Worm (Caenorhabditis elegans): Measurements from ENCODE around the gene met-2.
"Not testable (repeated sequence)": the region's sequence is repeated elsewhere in the genome, so short reads cannot be mapped to it uniquely, and the experiment has no call there.

met-2 gene

DNA sequence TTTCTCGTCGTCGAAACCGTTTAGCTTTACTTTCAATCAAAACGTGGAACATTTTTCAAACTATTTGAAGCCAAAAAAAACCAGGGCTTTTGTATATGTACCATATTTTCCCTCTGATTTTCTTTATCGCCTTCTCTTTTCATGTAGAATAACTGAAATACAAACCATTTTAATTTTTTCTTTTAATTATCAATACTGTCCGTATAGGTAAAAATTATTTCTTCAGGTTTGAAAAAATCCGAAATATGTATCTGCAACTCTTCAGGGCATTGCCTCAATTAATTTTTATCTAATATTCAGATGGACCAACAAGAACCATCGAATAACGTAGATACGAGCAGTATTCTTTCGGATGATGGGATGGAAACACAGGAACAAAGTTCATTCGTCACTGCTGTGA is at the start of gene met-2:
Gene met-2 (plus strand): TSS at position 301 of the 400 bp plus-strand sequence.
- TF ChIP-seq tra-4 (tag; optimal IDR thresholded peaks at IDR 0.05) (no peak), ets-7 (tag; optimal IDR thresholded peaks at IDR 0.05) (no peak), tbx-11 (GFP tag; IDR thresholded peaks at IDR 0.05) (no peak), F13C5.2 (tag; optimal IDR thresholded peaks at IDR 0.05) (no peak), sea-1 (GFP tag; conservative IDR thresholded peaks at IDR 0.05) (no peak), hmg-4 (GFP tag; optimal IDR thresholded peaks at IDR 0.05) (no peak), pes-1 (GFP tag; IDR thresholded peaks at IDR 0.05) (no peak), aly-1 (tag; optimal IDR thresholded peaks at IDR 0.05) (no peak), flt-1 (GFP tag; IDR thresholded peaks at IDR 0.05) (no peak), ama-1 (optimal IDR thresholded peaks at IDR 0.05) (no peak), tbx-37 (GFP tag; conservative IDR thresholded peaks at IDR 0.05) (no peak), hnd-1 (tag; optimal IDR thresholded peaks at IDR 0.05) (no peak)

DNA sequence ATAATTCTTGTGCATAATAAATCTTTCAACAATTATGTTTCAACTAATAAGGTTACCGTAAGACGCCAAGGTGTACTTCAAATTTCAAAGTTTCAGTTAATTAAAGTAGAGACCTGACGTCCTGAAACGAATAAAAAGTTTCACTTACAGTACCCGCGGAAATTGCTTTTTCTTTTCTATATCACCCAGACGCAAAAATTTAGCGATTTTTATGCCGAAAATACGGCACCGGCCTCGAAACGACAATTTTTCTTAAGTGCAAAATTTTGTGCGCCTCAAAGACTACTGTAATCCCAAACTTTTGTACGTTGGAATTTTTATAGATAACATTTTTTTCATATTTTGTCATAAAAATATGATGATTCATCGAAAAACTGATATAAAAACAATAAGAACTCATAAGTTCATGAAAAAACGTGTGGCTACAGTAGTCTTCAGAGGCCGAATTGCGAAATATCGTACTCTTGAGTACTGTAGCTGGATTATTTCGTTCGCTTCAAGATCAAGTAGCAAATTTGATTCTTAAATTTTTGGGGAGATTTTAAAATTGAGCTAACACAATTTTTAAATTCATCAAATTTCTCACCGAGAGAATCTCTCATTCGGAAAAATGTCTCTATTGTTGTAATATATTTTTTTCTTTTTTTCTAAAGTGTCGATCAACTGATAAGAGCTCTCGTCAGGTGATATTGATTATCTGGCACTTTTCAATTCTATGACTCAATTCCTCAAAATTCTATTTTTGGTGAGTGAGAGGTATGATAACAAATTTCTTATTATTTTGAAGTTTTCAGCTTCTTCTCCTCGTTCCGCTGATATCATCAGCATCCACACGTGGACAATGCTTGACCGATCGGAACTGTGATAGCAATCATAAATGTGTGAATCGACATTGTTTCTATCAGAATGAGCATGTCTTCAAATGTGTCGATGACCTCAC is 49.3 kb upstream of the met-2 start, which contains the start of gene ZC262.13:
Gene ZC262.13 (plus strand): TSS at position 641 of the 940 bp plus-strand sequence.
- no peak for TF ChIP-seq B0310.2 (tag; optimal IDR thresholded peaks at IDR 0.05)
- no peak for TF ChIP-seq ceh-36 (tag; optimal IDR thresholded peaks at IDR 0.05)
- TF ChIP-seq ets-7 (tag; optimal IDR thresholded peaks at IDR 0.05): no peak
- TF ChIP-seq tra-4 (tag; optimal IDR thresholded peaks at IDR 0.05): no peak
- TF ChIP-seq scrt-1 (GFP tag; IDR thresholded peaks at IDR 0.05): no peak
- TF ChIP-seq hmbx-1 (tag; optimal IDR thresholded peaks at IDR 0.05): no peak
- no peak for TF ChIP-seq sea-1 (GFP tag; conservative IDR thresholded peaks at IDR 0.05)
- TF ChIP-seq hmg-4 (GFP tag; optimal IDR thresholded peaks at IDR 0.05): no peak
- no peak for TF ChIP-seq tbx-11 (GFP tag; IDR thresholded peaks at IDR 0.05)
- no peak for TF ChIP-seq tbx-37 (GFP tag; conservative IDR thresholded peaks at IDR 0.05)
- TF ChIP-seq hnd-1 (tag; optimal IDR thresholded peaks at IDR 0.05): no peak
- no peak for TF ChIP-seq flt-1 (GFP tag; IDR thresholded peaks at IDR 0.05)
- no peak for TF ChIP-seq F13C5.2 (tag; optimal IDR thresholded peaks at IDR 0.05)
- no peak for TF ChIP-seq pes-1 (GFP tag; IDR thresholded peaks at IDR 0.05)
- TF ChIP-seq ceh-13 (GFP tag; optimal IDR thresholded peaks at IDR 0.05): no peak

DNA sequence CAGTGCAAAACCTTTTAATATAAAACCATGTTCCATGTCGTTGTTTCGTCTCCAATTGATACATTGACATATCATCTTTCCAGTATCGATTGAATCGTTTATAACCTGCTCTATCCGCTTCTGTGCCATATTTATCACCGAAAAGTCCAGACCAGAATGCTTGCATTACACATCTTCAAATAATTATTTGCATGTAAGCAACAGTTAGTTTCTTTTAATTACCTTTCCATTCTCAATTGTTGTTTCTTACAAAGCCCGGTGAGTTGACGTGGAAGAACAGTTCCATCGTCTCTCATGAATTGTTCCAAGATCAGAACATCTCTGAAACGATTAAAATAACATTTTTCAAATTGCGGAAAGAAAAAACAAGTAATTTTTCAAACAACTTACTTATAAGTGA is 43.9 kb upstream of the met-2 start, which contains the start of gene iglr-2:
Gene iglr-2 (minus strand): TSS at position 101 of the 400 bp plus-strand sequence.
- TF ChIP-seq scrt-1 (GFP tag; IDR thresholded peaks at IDR 0.05): no peak
- no peak for TF ChIP-seq ceh-13 (GFP tag; optimal IDR thresholded peaks at IDR 0.05)
- TF ChIP-seq ama-1 (optimal IDR thresholded peaks at IDR 0.05): no peak
- no peak for TF ChIP-seq ets-7 (tag; optimal IDR thresholded peaks at IDR 0.05)
- TF ChIP-seq ceh-36 (tag; optimal IDR thresholded peaks at IDR 0.05): no peak
- TF ChIP-seq F13C5.2 (tag; optimal IDR thresholded peaks at IDR 0.05): no peak
- no peak for TF ChIP-seq aly-1 (tag; optimal IDR thresholded peaks at IDR 0.05)
- TF ChIP-seq flt-1 (GFP tag; IDR thresholded peaks at IDR 0.05): no peak
- no peak for TF ChIP-seq B0310.2 (tag; optimal IDR thresholded peaks at IDR 0.05)
- no peak for TF ChIP-seq pes-1 (GFP tag; IDR thresholded peaks at IDR 0.05)
- TF ChIP-seq hmbx-1 (tag; optimal IDR thresholded peaks at IDR 0.05): no peak
- no peak for TF ChIP-seq tra-4 (tag; optimal IDR thresholded peaks at IDR 0.05)
- no peak for TF ChIP-seq tbx-11 (GFP tag; IDR thresholded peaks at IDR 0.05)

DNA sequence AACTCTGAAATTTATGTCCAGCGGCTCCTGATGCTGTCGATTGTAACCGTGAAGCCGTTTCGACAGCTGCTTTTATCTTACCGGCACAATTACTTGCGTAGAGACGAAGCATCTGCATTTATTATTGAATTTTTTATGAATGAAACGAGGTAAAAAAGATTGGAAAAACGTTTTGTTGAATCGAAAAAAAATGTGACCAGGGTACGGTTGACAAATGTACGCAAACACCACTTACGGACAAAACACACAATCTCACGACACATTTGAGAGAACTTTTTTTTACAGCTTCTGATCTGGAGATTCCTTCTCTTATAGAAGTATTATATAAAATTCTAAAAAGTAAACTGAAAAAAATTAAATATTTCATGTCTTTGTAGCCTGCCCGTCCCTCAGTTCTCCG is 43.3 kb upstream of the met-2 start, which contains the start of the genes mrps-18A and ZC262.2:
Gene mrps-18A (minus strand): TSS at position 141 of the 400 bp plus-strand sequence.
Gene ZC262.2 (plus strand): TSS at position 284 of the 400 bp plus-strand sequence.
- TF ChIP-seq B0310.2 (tag; optimal IDR thresholded peaks at IDR 0.05): no peak
- no peak for TF ChIP-seq ets-7 (tag; optimal IDR thresholded peaks at IDR 0.05)
- no peak for TF ChIP-seq ceh-13 (GFP tag; optimal IDR thresholded peaks at IDR 0.05)
- no peak for TF ChIP-seq sea-1 (GFP tag; conservative IDR thresholded peaks at IDR 0.05)
- TF ChIP-seq hmg-4 (GFP tag; optimal IDR thresholded peaks at IDR 0.05): no peak
- no peak for TF ChIP-seq hmbx-1 (tag; optimal IDR thresholded peaks at IDR 0.05)
- no peak for TF ChIP-seq tra-4 (tag; optimal IDR thresholded peaks at IDR 0.05)
- no peak for TF ChIP-seq pes-1 (GFP tag; IDR thresholded peaks at IDR 0.05)
- no peak for TF ChIP-seq tbx-37 (GFP tag; conservative IDR thresholded peaks at IDR 0.05)
- TF ChIP-seq ama-1 (optimal IDR thresholded peaks at IDR 0.05): no peak

DNA sequence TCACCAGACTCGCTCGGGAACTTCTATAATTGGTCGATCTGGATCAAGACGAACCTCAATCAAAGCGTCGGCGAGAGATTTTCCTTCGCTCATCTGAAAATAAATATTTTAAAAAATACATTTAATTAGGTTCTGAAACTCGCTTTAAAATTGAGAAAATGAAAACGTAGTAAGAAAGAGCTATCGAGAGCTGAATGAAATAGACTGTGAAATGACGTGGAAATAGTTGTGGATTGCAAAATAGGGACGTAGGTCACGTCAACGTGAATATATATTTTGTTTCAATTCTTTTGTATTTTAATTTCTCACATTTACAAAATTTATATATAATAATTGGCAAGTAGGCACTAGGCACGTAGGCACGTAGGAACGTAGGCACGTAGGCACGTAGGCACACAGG is 40.7 kb upstream of the met-2 start, which contains the start of gene ZC262.4:
Gene ZC262.4 (minus strand): TSS at position 101 of the 400 bp plus-strand sequence.
- TF ChIP-seq sea-1 (GFP tag; conservative IDR thresholded peaks at IDR 0.05) (no peak), flt-1 (GFP tag; IDR thresholded peaks at IDR 0.05) (no peak), hmg-4 (GFP tag; optimal IDR thresholded peaks at IDR 0.05) (no peak), hnd-1 (tag; optimal IDR thresholded peaks at IDR 0.05) (no peak), B0310.2 (tag; optimal IDR thresholded peaks at IDR 0.05) (no peak), tbx-11 (GFP tag; IDR thresholded peaks at IDR 0.05) (no peak), hmbx-1 (tag; optimal IDR thresholded peaks at IDR 0.05) (no peak), aly-1 (tag; optimal IDR thresholded peaks at IDR 0.05) (no peak), tra-4 (tag; optimal IDR thresholded peaks at IDR 0.05) (no peak), ets-7 (tag; optimal IDR thresholded peaks at IDR 0.05) (no peak), ceh-36 (tag; optimal IDR thresholded peaks at IDR 0.05) (no peak), ceh-13 (GFP tag; optimal IDR thresholded peaks at IDR 0.05) (no peak), pes-1 (GFP tag; IDR thresholded peaks at IDR 0.05) (no peak)

DNA sequence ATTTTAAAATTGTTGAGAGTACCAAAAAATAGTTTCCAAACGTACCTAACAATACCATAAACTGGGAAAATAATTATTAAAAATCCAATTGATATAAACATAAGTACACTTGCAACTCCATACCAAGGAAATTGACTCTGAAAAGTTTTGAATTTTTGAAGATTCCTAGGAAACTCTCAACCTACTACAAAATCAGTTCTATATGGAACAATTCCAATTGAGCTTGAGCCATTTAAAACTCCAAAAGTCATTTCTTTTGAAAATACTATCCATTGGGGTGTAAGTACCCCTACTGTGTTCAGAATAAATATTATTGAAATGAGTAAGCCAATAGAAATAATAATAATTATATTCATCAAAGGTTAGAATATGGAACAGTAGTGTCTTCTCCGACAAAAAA is 35.7 kb upstream of the met-2 start, which contains the start of gene clc-28:
Gene clc-28 (minus strand): TSS at position 101 of the 400 bp plus-strand sequence.
- not testable (repeated sequence) for TF ChIP-seq scrt-1 (GFP tag; IDR thresholded peaks at IDR 0.05); tbx-11 (GFP tag; IDR thresholded peaks at IDR 0.05); hmbx-1 (tag; optimal IDR thresholded peaks at IDR 0.05)

DNA sequence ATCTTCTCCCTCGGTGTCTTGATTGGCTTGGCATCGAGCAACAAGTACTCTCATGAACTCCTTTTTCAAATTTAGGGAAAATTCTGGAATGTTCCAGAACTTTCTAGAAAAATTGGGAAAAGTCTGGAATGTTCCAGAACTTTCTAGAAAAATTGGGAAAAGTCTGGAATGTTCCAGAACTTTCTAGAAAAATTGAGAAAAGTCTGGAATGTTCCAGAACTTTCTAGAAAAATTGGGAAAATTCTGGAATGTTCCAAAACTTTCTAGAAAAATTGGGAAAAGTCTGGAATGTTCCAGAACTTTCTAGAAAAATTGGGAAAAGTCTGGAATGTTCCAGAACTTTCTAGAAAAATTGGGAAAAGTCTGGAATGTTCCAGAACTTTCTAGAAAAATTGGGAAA is 30.8 kb upstream of the met-2 start, which contains the start of gene ZC262.7:
Gene ZC262.7 (minus strand): TSS at position 54 of the 400 bp plus-strand sequence.
- TF ChIP-seq hmg-4 (GFP tag; optimal IDR thresholded peaks at IDR 0.05); B0310.2 (tag; optimal IDR thresholded peaks at IDR 0.05); F13C5.2 (tag; optimal IDR thresholded peaks at IDR 0.05): not testable (repeated sequence)
